Worm (Caenorhabditis elegans) whole organism, young adult: ENCODE data around the gene prdx-3.

Experiments
- B0336.3 ChIP-seq: fragments of 200-800 bp; sonication (Bioruptor generic); IDR thresholded peaks from 2 replicates; pipeline ENCODE4 v1.3.6; 2022; ENCODE audit warnings: missing genetic modification characterization, missing compliant biosample characterization
- F39B2.1 ChIP-seq: fragments of 200-800 bp; sonication (Bioruptor generic); IDR thresholded peaks from 2 replicates; pipeline ENCODE4 v1.3.6; 2022; ENCODE audit warnings: missing genetic modification reagents, missing genetic modification characterization, missing compliant biosample characterization
- F52B5.7 ChIP-seq: sonication (generic microtip); optimal IDR thresholded peaks from 2 replicates; lab custom pipeline; 2016; ENCODE audit warnings: mild to moderate bottlenecking, missing genetic modification characterization, missing compliant biosample characterization
- K11D2.4 ChIP-seq: fragments of 200-800 bp; sonication (Bioruptor generic); IDR thresholded peaks from 2 replicates; pipeline ENCODE4 v1.3.6; 2022; ENCODE audit warnings: missing genetic modification reagents, missing genetic modification characterization, missing compliant biosample characterization
- K12H6.12 ChIP-seq: fragments of 200-800 bp; sonication (Bioruptor generic); optimal IDR thresholded peaks from 2 replicates; lab custom pipeline; 2018; ENCODE audit warnings: mild to moderate bottlenecking, missing genetic modification characterization, missing compliant biosample characterization
- Y53F4B.3 ChIP-seq: fragments of 200-800 bp; sonication (Bioruptor generic); IDR thresholded peaks from 2 replicates; pipeline ENCODE4 v1.3.6; 2022; ENCODE audit warnings: missing genetic modification reagents, missing genetic modification characterization, missing compliant biosample characterization
- Y79H2A.3 ChIP-seq: fragments of 200-800 bp; sonication (Bioruptor generic); conservative IDR thresholded peaks from 2 replicates; pipeline ENCODE4 v1.3.6; 2022; ENCODE audit warnings: missing genetic modification reagents, missing genetic modification characterization, missing compliant biosample characterization
- Y95B8A.8 ChIP-seq: fragments of 200-800 bp; sonication (Bioruptor generic); IDR thresholded peaks from 2 replicates; pipeline ENCODE4 v1.3.6; 2022; ENCODE audit warnings: missing genetic modification reagents, missing genetic modification characterization, missing compliant biosample characterization
- akir-1 ChIP-seq: fragments of 200-800 bp; sonication (Bioruptor generic); optimal IDR thresholded peaks from 2 replicates; lab custom pipeline; 2018; ENCODE audit warnings: mild to moderate bottlenecking, missing genetic modification characterization, moderate library complexity, missing compliant biosample characterization
- attf-5 ChIP-seq: fragments of 200-800 bp; sonication (Bioruptor generic); optimal IDR thresholded peaks from 2 replicates; lab custom pipeline; 2018; ENCODE audit warnings: mild to moderate bottlenecking, missing genetic modification characterization, missing compliant biosample characterization
- attf-6 ChIP-seq: fragments of 200-800 bp; sonication (Bioruptor generic); IDR thresholded peaks from 2 replicates; pipeline ENCODE4 v1.3.6; 2022; ENCODE audit warnings: missing genetic modification reagents, missing genetic modification characterization, missing compliant biosample characterization
- bed-1 ChIP-seq: fragments of 200-800 bp; sonication (Bioruptor generic); IDR thresholded peaks from 2 replicates; pipeline ENCODE4 v1.3.6; 2022; ENCODE audit warnings: missing genetic modification reagents, missing genetic modification characterization, missing compliant biosample characterization
- cebp-2 ChIP-seq: fragments of 200-800 bp; sonication (Bioruptor generic); IDR thresholded peaks from 2 replicates; pipeline ENCODE4 v1.3.6; 2022; ENCODE audit warnings: missing genetic modification characterization, missing compliant biosample characterization
- ceh-100 ChIP-seq: fragments of 200-800 bp; sonication (Bioruptor generic); IDR thresholded peaks from 2 replicates; pipeline ENCODE4 v1.3.6; 2022; ENCODE audit warnings: missing genetic modification reagents, missing genetic modification characterization, missing compliant biosample characterization
- ceh-79 ChIP-seq: sonication (generic microtip); optimal IDR thresholded peaks from 2 replicates; lab custom pipeline; 2017; ENCODE audit warnings: mild to moderate bottlenecking, missing genetic modification characterization, missing compliant biosample characterization
- die-1 ChIP-seq: sonication (generic microtip); optimal IDR thresholded peaks from 2 replicates; lab custom pipeline; 2016; ENCODE audit warnings: missing genotype, mild to moderate bottlenecking, missing genetic modification characterization, missing compliant biosample characterization
- dox-1 ChIP-seq: fragments of 200-800 bp; sonication (Bioruptor generic); IDR thresholded peaks from 2 replicates; pipeline ENCODE4 v1.3.6; 2022; ENCODE audit warnings: missing genetic modification reagents, missing genetic modification characterization, missing compliant biosample characterization
- egl-44 ChIP-seq: fragments of 200-800 bp; sonication (Bioruptor generic); IDR thresholded peaks from 2 replicates; pipeline ENCODE4 v1.3.6; 2022; ENCODE audit warnings: missing genetic modification reagents, missing genetic modification characterization, missing compliant biosample characterization
- egrh-3 ChIP-seq: fragments of 200-800 bp; sonication (Bioruptor generic); IDR thresholded peaks from 2 replicates; pipeline ENCODE4 v1.3.6; 2022; ENCODE audit warnings: missing genetic modification reagents, missing genetic modification characterization, missing compliant biosample characterization
- ekl-4 ChIP-seq: fragments of 200-800 bp; sonication (Bioruptor generic); IDR thresholded peaks from 2 replicates; pipeline ENCODE4 v1.3.6; 2022; ENCODE audit warnings: missing genetic modification reagents, missing genetic modification characterization, missing compliant biosample characterization
- ets-4 ChIP-seq: fragments of 200-800 bp; sonication (Bioruptor generic); optimal IDR thresholded peaks from 2 replicates; lab custom pipeline; 2018; ENCODE audit warnings: mild to moderate bottlenecking, missing genetic modification characterization, missing compliant biosample characterization
- fkh-3 ChIP-seq: sonication (generic microtip); optimal IDR thresholded peaks from 2 replicates; lab custom pipeline; 2016; ENCODE audit warnings: mild to moderate bottlenecking, missing genetic modification characterization, missing compliant biosample characterization
- hmg-20 ChIP-seq: fragments of 200-800 bp; sonication (Bioruptor generic); IDR thresholded peaks from 2 replicates; pipeline ENCODE4 v1.3.6; 2022; ENCODE audit warnings: missing genetic modification reagents, missing genetic modification characterization, missing compliant biosample characterization
- lin-54 ChIP-seq: fragments of 200-800 bp; sonication (Bioruptor generic); optimal IDR thresholded peaks from 2 replicates; lab custom pipeline; 2018; ENCODE audit warnings: mild to moderate bottlenecking, missing genetic modification characterization, missing compliant biosample characterization
- lsl-1 ChIP-seq: fragments of 200-800 bp; sonication (Bioruptor generic); optimal IDR thresholded peaks from 2 replicates; lab custom pipeline; 2018; ENCODE audit warnings: mild to moderate bottlenecking, missing genetic modification characterization, moderate library complexity, missing compliant biosample characterization
- madf-10 ChIP-seq: sonication (generic microtip); optimal IDR thresholded peaks from 2 replicates; lab custom pipeline; 2016; ENCODE audit warnings: mild to moderate bottlenecking, missing genetic modification characterization, missing compliant biosample characterization
- nfya-2 ChIP-seq: fragments of 200-800 bp; sonication (Bioruptor generic); IDR thresholded peaks from 2 replicates; pipeline ENCODE4 v1.3.6; 2022; ENCODE audit warnings: missing genetic modification reagents, missing genetic modification characterization, missing compliant biosample characterization
- nfyb-1 ChIP-seq: fragments of 200-800 bp; sonication (Bioruptor generic); IDR thresholded peaks from 2 replicates; pipeline ENCODE4 v1.3.6; 2022; ENCODE audit warnings: missing genetic modification reagents, missing genetic modification characterization, missing compliant biosample characterization
- nhr-120 ChIP-seq: fragments of 200-800 bp; sonication (Bioruptor generic); IDR thresholded peaks from 2 replicates; pipeline ENCODE4 v1.3.6; 2022; ENCODE audit warnings: missing genetic modification characterization, missing compliant biosample characterization
- nhr-80 ChIP-seq: sonication (generic microtip); optimal IDR thresholded peaks from 2 replicates; lab custom pipeline; 2016; ENCODE audit warnings: missing genetic modification characterization, missing compliant biosample characterization
- pha-4 ChIP-seq: fragments of 150-350 bp; sonication (generic microtip); optimal IDR thresholded peaks from 2 replicates; lab custom pipeline; 2014; ENCODE audit warnings: missing biosample characterization, missing genetic modification reagents, missing genetic modification characterization
- rcor-1 ChIP-seq: fragments of 200-800 bp; sonication (Bioruptor generic); IDR thresholded peaks from 2 replicates; pipeline ENCODE4 v1.3.6; 2022; ENCODE audit warnings: missing genetic modification reagents, missing genetic modification characterization, missing compliant biosample characterization
- rec-8 ChIP-seq, 2 experiments: sonication (generic microtip); optimal IDR thresholded peaks; 2 replicates each; lab custom pipeline; 2016; ENCODE audit warnings: mild to moderate bottlenecking in 2 of 2, missing genetic modification characterization in 2 of 2, missing genetic modification reagents in 2 of 2, missing genotype in 2 of 2, missing biosample characterization in 1 of 2, missing compliant biosample characterization in 1 of 2, moderate library complexity in 1 of 2
- repo-1 ChIP-seq: sonication (generic microtip); optimal IDR thresholded peaks from 2 replicates; lab custom pipeline; 2017; ENCODE audit warnings: mild to moderate bottlenecking, missing genetic modification characterization, missing compliant biosample characterization
- sea-2 ChIP-seq: fragments of 200-800 bp; sonication (Bioruptor generic); IDR thresholded peaks from 2 replicates; pipeline ENCODE4 v1.3.6; 2022; ENCODE audit warnings: missing genetic modification characterization, missing compliant biosample characterization
- snpc-1.1 ChIP-seq: sonication (generic microtip); optimal IDR thresholded peaks from 2 replicates; lab custom pipeline; 2017; ENCODE audit warnings: missing genetic modification characterization, mild to moderate bottlenecking, missing compliant biosample characterization, antibody characterized with exemption, moderate library complexity, missing genotype, missing genetic modification reagents; ENCODE audit not compliant: insufficient read depth
- snpc-1.3 ChIP-seq: sonication (generic microtip); optimal IDR thresholded peaks from 2 replicates; lab custom pipeline; 2017; ENCODE audit warnings: missing genetic modification characterization, mild to moderate bottlenecking, missing compliant biosample characterization, antibody characterized with exemption, moderate library complexity, missing genotype, missing genetic modification reagents; ENCODE audit not compliant: insufficient read depth
- snpc-4 ChIP-seq, 5 experiments: fragments of 150-350 bp in 1 of 5; sonication (generic microtip) in 4 of 5; optimal IDR thresholded peaks; 2 replicates each; lab custom pipeline; 2014 to 2018; ENCODE audit warnings: missing genetic modification characterization in 5 of 5, missing biosample characterization in 3 of 5, antibody characterized with exemption in 2 of 5, mild to moderate bottlenecking in 2 of 5, missing compliant biosample characterization in 2 of 5, missing genotype in 2 of 5, moderate library complexity in 2 of 5, missing genetic modification reagents in 1 of 5
- tbp1 ChIP-seq: fragments of 200-800 bp; sonication (Bioruptor generic); optimal IDR thresholded peaks from 2 replicates; lab custom pipeline; 2018; ENCODE audit warnings: mild to moderate bottlenecking, missing genetic modification characterization, missing compliant biosample characterization
- xnd-1 ChIP-seq: sonication (generic microtip); optimal IDR thresholded peaks from 2 replicates; lab custom pipeline; 2016; ENCODE audit warnings: missing genotype, missing genetic modification reagents, missing genetic modification characterization, missing compliant biosample characterization
- zfh-2 ChIP-seq: fragments of 200-800 bp; sonication (Bioruptor generic); conservative IDR thresholded peaks from 2 replicates; pipeline ENCODE4 v1.3.6; 2022; ENCODE audit warnings: missing genetic modification reagents, missing genetic modification characterization, missing compliant biosample characterization
- ztf-25 ChIP-seq: fragments of 200-800 bp; sonication (Bioruptor generic); IDR thresholded peaks from 2 replicates; pipeline ENCODE4 v1.3.6; 2022; ENCODE audit warnings: missing genetic modification reagents, missing genetic modification characterization, missing compliant biosample characterization
- ztf-26 ChIP-seq: sonication (generic microtip); optimal IDR thresholded peaks from 2 replicates; lab custom pipeline; 2017; ENCODE audit warnings: missing genetic modification characterization, missing compliant biosample characterization
- ztf-6 ChIP-seq: fragments of 200-800 bp; sonication (Bioruptor generic); IDR thresholded peaks from 2 replicates; pipeline ENCODE4 v1.3.6; 2022; ENCODE audit warnings: missing genetic modification reagents, missing genetic modification characterization, missing compliant biosample characterization

Gene prdx-3

ce11 chrIII:4384487-4384886 is 22.8 kb upstream of the prdx-3 start, which contains the start of gene pals-28:
TSS of gene pals-28 (plus strand) at chrIII:4384787.
- TF ChIP-seq lin-54 (GFP tag; lab: Kevin White, UChicago) (no peak), snpc-1.3 (tag; lab: Kevin White, UChicago) (no peak), nhr-80 (no peak)

- TF ChIP-seq snpc-1.1 (tag; lab: Kevin White, UChicago): no peak
- TF ChIP-seq F39B2.1: no peak
- no peak for TF ChIP-seq die-1
- no peak for TF ChIP-seq sea-2 (GFP tag; lab: Robert Waterston, UW)
- TF ChIP-seq madf-10: no peak
Measured at ce11 chrIII:4390421-4390820, 16.8 kb upstream of the prdx-3 start.

- TF ChIP-seq nhr-80 (no peak), repo-1 (tag; lab: Kevin White, UChicago) (no peak), ekl-4 (GFP tag; lab: Robert Waterston, UW) (no peak), ceh-100 (no peak), nfya-2 (GFP tag; lab: Robert Waterston, UW) (no peak), attf-6 (GFP tag; lab: Robert Waterston, UW) (no peak), Y79H2A.3 (GFP tag; lab: Robert Waterston, UW) (no peak), egl-44 (GFP tag; lab: Robert Waterston, UW) (no peak), snpc-1.1 (tag; lab: Kevin White, UChicago) (no peak), snpc-4 (GFP tag; optimal IDR thresholded peaks at IDR 0.05; lab: Kevin White, UChicago) (no peak), snpc-4 (tag; optimal IDR thresholded peaks at IDR 0.05; lab: Kevin White, UChicago) (no peak), rcor-1 (no peak), F52B5.7 (no peak)
Measured at ce11 chrIII:4391319-4391718, 15.9 kb upstream of the prdx-3 start.

- TF ChIP-seq egrh-3 (GFP tag; lab: Robert Waterston, UW) (no peak), cebp-2 (GFP tag; lab: Robert Waterston, UW) (no peak), pha-4 (tag; lab: Kevin White, UChicago) (no peak), xnd-1 (no peak), ets-4 (GFP tag; lab: Kevin White, UChicago) (no peak), zfh-2 (GFP tag; lab: Robert Waterston, UW) (no peak), K11D2.4 (no peak), ztf-25 (GFP tag; lab: Robert Waterston, UW) (no peak), lsl-1 (GFP tag; lab: Kevin White, UChicago) (no peak), ztf-6 (no peak), rec-8 (tag; optimal IDR thresholded peaks at IDR 0.05; lab: Kevin White, UChicago) (no peak)
Measured at ce11 chrIII:4391938-4392337, 15.3 kb upstream of the prdx-3 start.

ce11 chrIII:4394496-4394895 is 12.7 kb upstream of the prdx-3 start, which contains the start of gene R07E5.4:
TSS of gene R07E5.4 (plus strand) at chrIII:4394796.
- TF ChIP-seq dox-1 (no peak), B0336.3 (no peak), nhr-120 (GFP tag; lab: Robert Waterston, UW) (no peak), attf-5 (GFP tag; lab: Kevin White, UChicago) (no peak), tbp1 (GFP tag; lab: Kevin White, UChicago) (no peak), nfyb-1 (GFP tag; lab: Robert Waterston, UW) (no peak), rcor-1 (no peak), akir-1 (GFP tag; lab: Kevin White, UChicago) (no peak), egrh-3 (GFP tag; lab: Robert Waterston, UW) (no peak), bed-1 (GFP tag; lab: Robert Waterston, UW) (no peak), Y95B8A.8 (no peak), Y53F4B.3 (no peak), K12H6.12 (tag; lab: Kevin White, UChicago) (no peak), fkh-3 (tag; lab: Kevin White, UChicago) (no peak), ztf-26 (no peak), hmg-20 (GFP tag; lab: Robert Waterston, UW) (no peak), ceh-79 (tag; lab: Kevin White, UChicago) (no peak)
- TF ChIP-seq, all 124 proteins: peak for 0
